Worm (Caenorhabditis elegans) whole organism, young adult: Measurements from ENCODE around the gene ttr-33.

Experiments used
- K12H6.12 ChIP-seq: fragments of 200-800 bp; sonication (Bioruptor generic); optimal IDR thresholded peaks from 2 replicates; lab custom pipeline; 2018; ENCODE audit warnings: mild to moderate bottlenecking, missing genetic modification characterization, missing compliant biosample characterization
- pha-4 ChIP-seq: fragments of 150-350 bp; sonication (generic microtip); optimal IDR thresholded peaks from 2 replicates; lab custom pipeline; 2014; ENCODE audit warnings: missing biosample characterization, missing genetic modification reagents, missing genetic modification characterization
- snpc-4 ChIP-seq, 5 experiments: fragments of 150-350 bp in 1 of 5; sonication (generic microtip) in 4 of 5; optimal IDR thresholded peaks; 2 replicates each; lab custom pipeline; 2014 to 2018; ENCODE audit warnings: missing genetic modification characterization in 5 of 5, missing biosample characterization in 3 of 5, antibody characterized with exemption in 2 of 5, mild to moderate bottlenecking in 2 of 5, missing compliant biosample characterization in 2 of 5, missing genotype in 2 of 5, moderate library complexity in 2 of 5, missing genetic modification reagents in 1 of 5

DNA sequence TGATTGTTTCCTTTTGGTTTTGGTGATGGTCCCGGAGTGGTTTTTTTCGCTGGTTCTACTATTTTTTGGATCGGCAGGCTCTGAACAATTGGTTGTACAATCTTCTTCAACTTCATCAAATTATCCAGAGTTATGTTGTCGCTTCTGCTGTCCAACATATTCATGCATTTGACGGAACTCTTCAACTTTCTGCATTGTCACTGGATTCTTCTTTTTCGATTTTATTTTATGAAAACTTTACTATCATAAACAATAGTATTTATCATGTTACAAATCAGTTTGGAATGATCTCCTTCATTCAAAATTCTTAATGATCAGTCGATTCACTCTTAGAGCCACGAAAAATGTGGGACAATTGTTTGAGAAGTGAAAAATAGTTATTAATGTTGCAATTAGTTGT, 14.4 kb upstream of the ttr-33 start:
- TF ChIP-seq pha-4: no peak
- no peak for TF ChIP-seq K12H6.12 (tag; lab: Kevin White, UChicago)
- no peak for TF ChIP-seq snpc-4 (GFP tag; optimal IDR thresholded peaks at IDR 0.05; lab: Kevin White, UChicago)
- TF ChIP-seq snpc-4 (tag; optimal IDR thresholded peaks at IDR 0.05; lab: Kevin White, UChicago): no peak
